Worm (Caenorhabditis elegans) whole organism, L3 larva: ENCODE measurements around the gene rpc-25.

ENCODE experiments used
- R02D3.7 ChIP-seq: fragments of 150-350 bp; optimal IDR thresholded peaks from 2 replicates; lab custom pipeline; 2014; ENCODE audit warnings: missing biosample characterization, missing genetic modification characterization
- ZK546.5 ChIP-seq: sonication (generic microtip); optimal IDR thresholded peaks from 2 replicates; lab custom pipeline; 2017; ENCODE audit warnings: missing biosample characterization, missing genetic modification characterization
- aly-2 ChIP-seq: fragments of 150-350 bp; optimal IDR thresholded peaks from 2 replicates; lab custom pipeline; 2014; ENCODE audit warnings: missing biosample characterization, missing genetic modification characterization
- ama-1 ChIP-seq: fragments of 150-350 bp; optimal IDR thresholded peaks from 2 replicates; lab custom pipeline; 2018
- ceh-16 ChIP-seq: sonication (generic microtip); optimal IDR thresholded peaks from 2 replicates; lab custom pipeline; 2017; ENCODE audit warnings: missing biosample characterization, missing genetic modification characterization
- ceh-82 ChIP-seq: fragments of 150-350 bp; optimal IDR thresholded peaks from 2 replicates; lab custom pipeline; 2014; ENCODE audit warnings: missing biosample characterization, missing genetic modification characterization
- ceh-9 ChIP-seq: sonication (generic microtip); optimal IDR thresholded peaks from 2 replicates; lab custom pipeline; 2018; ENCODE audit warnings: missing biosample characterization, missing genetic modification characterization
- daf-12 ChIP-seq: fragments of 150-350 bp; optimal IDR thresholded peaks from 2 replicates; lab custom pipeline; 2014; ENCODE audit warnings: missing biosample characterization, missing genetic modification reagents, missing genetic modification characterization
- egl-27 ChIP-seq: sonication (generic microtip); optimal IDR thresholded peaks from 4 replicates; lab custom pipeline; 2017; ENCODE audit warnings: missing biosample characterization, missing genetic modification reagents, missing genetic modification characterization
- egl-5 ChIP-seq: fragments of 150-350 bp; optimal IDR thresholded peaks from 2 replicates; lab custom pipeline; 2017; ENCODE audit warnings: missing biosample characterization, missing genetic modification reagents, missing genetic modification characterization, inconsistent platforms
- elt-1 ChIP-seq: fragments of 150-350 bp; optimal IDR thresholded peaks from 2 replicates; lab custom pipeline; 2014; ENCODE audit warnings: missing biosample characterization, missing genetic modification characterization
- elt-2 ChIP-seq: sonication (generic microtip); optimal IDR thresholded peaks from 2 replicates; lab custom pipeline; 2016; ENCODE audit warnings: missing genetic modification reagents, mild to moderate bottlenecking, missing genetic modification characterization, missing compliant biosample characterization
- elt-3 ChIP-seq, 3 experiments: fragments of 150-350 bp in 1 of 3; sonication (generic microtip) in 2 of 3; optimal IDR thresholded peaks; 2 replicates in 2 of 3; 4 replicates in 1 of 3; lab custom pipeline; 2014 to 2017; ENCODE audit warnings: missing biosample characterization in 3 of 3, missing genetic modification characterization in 3 of 3
- eor-1 ChIP-seq, 2 experiments: fragments of 150-350 bp; optimal IDR thresholded peaks; 2 replicates each; lab custom pipeline; 2014 to 2018; ENCODE audit warnings: missing biosample characterization in 2 of 2, missing genetic modification characterization in 2 of 2
- fkh-10 ChIP-seq: sonication (generic microtip); optimal IDR thresholded peaks from 2 replicates; lab custom pipeline; 2017; ENCODE audit warnings: missing biosample characterization, missing genetic modification reagents, missing genetic modification characterization
- fos-1 ChIP-seq: fragments of 150-350 bp; optimal IDR thresholded peaks from 2 replicates; lab custom pipeline; 2014; ENCODE audit warnings: missing biosample characterization, missing genetic modification characterization
- hmg-11 ChIP-seq: sonication (generic microtip); optimal IDR thresholded peaks from 2 replicates; lab custom pipeline; 2016; ENCODE audit warnings: missing genetic modification characterization, missing compliant biosample characterization
- jun-1 ChIP-seq: fragments of 150-350 bp; optimal IDR thresholded peaks from 2 replicates; lab custom pipeline; 2014; ENCODE audit warnings: missing biosample characterization, missing genetic modification reagents, missing genetic modification characterization
- lin-15B ChIP-seq: fragments of 150-350 bp; optimal IDR thresholded peaks from 2 replicates; lab custom pipeline; 2014; ENCODE audit warnings: missing biosample characterization, missing genetic modification characterization
- lin-39 ChIP-seq: fragments of 150-350 bp; optimal IDR thresholded peaks from 2 replicates; lab custom pipeline; 2018; ENCODE audit warnings: missing biosample characterization, missing genetic modification reagents, missing genetic modification characterization
- lsy-12 ChIP-seq: sonication (generic microtip); optimal IDR thresholded peaks from 2 replicates; lab custom pipeline; 2016; ENCODE audit warnings: mild to moderate bottlenecking, missing genetic modification characterization, missing compliant biosample characterization
- mdl-1 ChIP-seq: fragments of 150-350 bp; optimal IDR thresholded peaks from 2 replicates; lab custom pipeline; 2014; ENCODE audit warnings: missing biosample characterization, missing genetic modification characterization
- mml-1 ChIP-seq: fragments of 150-350 bp; sonication (generic microtip); optimal IDR thresholded peaks from 3 replicates; lab custom pipeline; 2014; ENCODE audit warnings: missing biosample characterization, missing genetic modification characterization
- nfya-1 ChIP-seq: sonication (generic microtip); optimal IDR thresholded peaks from 2 replicates; lab custom pipeline; 2017; ENCODE audit warnings: missing genetic modification characterization, mild to moderate bottlenecking, missing compliant biosample characterization, antibody characterized with exemption, moderate library complexity; ENCODE audit not compliant: insufficient read depth
- nhr-11 ChIP-seq: fragments of 150-350 bp; optimal IDR thresholded peaks from 2 replicates; lab custom pipeline; 2014; ENCODE audit warnings: missing biosample characterization, missing genetic modification characterization
- nhr-23 ChIP-seq: fragments of 150-350 bp; optimal IDR thresholded peaks from 2 replicates; lab custom pipeline; 2014; ENCODE audit warnings: missing biosample characterization, missing genetic modification reagents, missing genetic modification characterization
- nhr-25 ChIP-seq: sonication (generic microtip); optimal IDR thresholded peaks from 2 replicates; lab custom pipeline; 2017; ENCODE audit warnings: missing biosample characterization, missing genetic modification characterization
- nhr-28 ChIP-seq: fragments of 150-350 bp; optimal IDR thresholded peaks from 2 replicates; lab custom pipeline; 2014; ENCODE audit warnings: missing biosample characterization, missing genetic modification characterization
- nhr-43 ChIP-seq: sonication (generic microtip); optimal IDR thresholded peaks from 2 replicates; lab custom pipeline; 2016; ENCODE audit warnings: mild to moderate bottlenecking, missing genetic modification characterization, missing compliant biosample characterization; ENCODE audit not compliant: poor library complexity, severe bottlenecking
- nhr-77 ChIP-seq: fragments of 150-350 bp; optimal IDR thresholded peaks from 2 replicates; lab custom pipeline; 2014; ENCODE audit warnings: missing biosample characterization, missing genetic modification characterization
- pqm-1 ChIP-seq: fragments of 150-350 bp; optimal IDR thresholded peaks from 2 replicates; lab custom pipeline; 2017; ENCODE audit warnings: missing biosample characterization, missing genetic modification characterization, inconsistent platforms
- sea-2 ChIP-seq: fragments of 150-350 bp; sonication (generic microtip); optimal IDR thresholded peaks from 4 replicates; lab custom pipeline; 2014; ENCODE audit warnings: missing biosample characterization, missing genetic modification reagents, missing genetic modification characterization
- skn-1 ChIP-seq: fragments of 150-350 bp; optimal IDR thresholded peaks from 2 replicates; lab custom pipeline; 2014; ENCODE audit warnings: missing biosample characterization, missing genetic modification characterization
- snpc-4 ChIP-seq: fragments of 150-350 bp; optimal IDR thresholded peaks from 2 replicates; lab custom pipeline; 2014; ENCODE audit warnings: missing biosample characterization, missing genetic modification characterization
- tbx-2 ChIP-seq: sonication (generic microtip); optimal IDR thresholded peaks from 2 replicates; lab custom pipeline; 2016; ENCODE audit warnings: mild to moderate bottlenecking, missing genetic modification characterization, missing compliant biosample characterization
- unc-62 ChIP-seq: fragments of 150-350 bp; sonication (generic microtip); optimal IDR thresholded peaks from 4 replicates; lab custom pipeline; 2014; ENCODE audit warnings: missing biosample characterization, missing genetic modification reagents, missing genetic modification characterization
- zag-1 ChIP-seq: fragments of 150-350 bp; optimal IDR thresholded peaks from 2 replicates; lab custom pipeline; 2014; ENCODE audit warnings: missing biosample characterization, missing genetic modification characterization
- ztf-11 ChIP-seq: fragments of 150-350 bp; optimal IDR thresholded peaks from 2 replicates; lab custom pipeline; 2014; ENCODE audit warnings: missing biosample characterization, missing genetic modification characterization

The rpc-25 gene

ce11 chrV:10237959-10238444 is 31.6 kb upstream of the rpc-25 start:
- TF ChIP-seq nhr-11 (tag; lab: Kevin White, UChicago) (no peak), ama-1 (lab: Kevin White, UChicago) (peak; percentile 6), snpc-4 (tag; lab: Kevin White, UChicago) (no peak), elt-2 (tag; lab: Kevin White, UChicago) (no peak), lin-15B (tag; lab: Kevin White, UChicago) (no peak), fos-1 (tag; lab: Kevin White, UChicago) (no peak)

- TF ChIP-seq eor-1 (tag; optimal IDR thresholded peaks at IDR 0.05; lab: Kevin White, UChicago) (no peak), skn-1 (tag; lab: Kevin White, UChicago) (no peak), hmg-11 (tag; lab: Kevin White, UChicago) (no peak), egl-5 (tag; lab: Kevin White, UChicago) (no peak), unc-62 (GFP tag; lab: Kevin White, UChicago) (no peak), aly-2 (tag; lab: Kevin White, UChicago) (no peak), ama-1 (lab: Kevin White, UChicago) (no peak), lin-39 (tag; lab: Kevin White, UChicago) (no peak), elt-3 (tag; optimal IDR thresholded peaks at IDR 0.05; lab: Kevin White, UChicago) (no peak), nhr-23 (tag; lab: Kevin White, UChicago) (no peak), fkh-10 (no peak), egl-27 (tag; lab: Kevin White, UChicago) (no peak)
- TF ChIP-seq, all 47 proteins: peak for 0
Observed at ce11 chrV:10237171-10237570, 30.8 kb upstream of the rpc-25 start.

ce11 chrV:10233330-10233729 is 26.9 kb upstream of the rpc-25 start, which contains the start of gene str-182:
str-182 (minus strand) TSS chrV:10233430.
- TF ChIP-seq ztf-11 (tag; lab: Kevin White, UChicago) (no peak), pqm-1 (no peak), nhr-25 (tag; lab: Kevin White, UChicago) (no peak), zag-1 (tag; lab: Kevin White, UChicago) (no peak), ceh-16 (tag; lab: Kevin White, UChicago) (no peak), elt-1 (tag; lab: Kevin White, UChicago) (no peak)

ce11 chrV:10230932-10231331 is 24.5 kb upstream of the rpc-25 start, which contains the start of gene fipr-6:
fipr-6 (plus strand) TSS chrV:10231232.
- no peak for TF ChIP-seq lin-15B (tag; lab: Kevin White, UChicago)
- TF ChIP-seq skn-1 (tag; lab: Kevin White, UChicago), result no peak
- no peak for TF ChIP-seq pqm-1
- TF ChIP-seq ceh-16 (tag; lab: Kevin White, UChicago), result no peak
- TF ChIP-seq ceh-82 (tag; lab: Kevin White, UChicago), result no peak
- TF ChIP-seq hmg-11 (tag; lab: Kevin White, UChicago), result no peak
- TF ChIP-seq mdl-1 (tag; lab: Kevin White, UChicago), result no peak
- TF ChIP-seq fos-1 (tag; lab: Kevin White, UChicago), result no peak
- no peak for TF ChIP-seq jun-1 (tag; lab: Kevin White, UChicago)
- no peak for TF ChIP-seq egl-5 (tag; lab: Kevin White, UChicago)
- TF ChIP-seq sea-2 (GFP tag; lab: Kevin White, UChicago), result no peak
- TF ChIP-seq snpc-4 (tag; lab: Kevin White, UChicago), result no peak
- no peak for TF ChIP-seq tbx-2 (tag; lab: Kevin White, UChicago)
- TF ChIP-seq ceh-9 (tag; lab: Kevin White, UChicago), result no peak
- no peak for TF ChIP-seq ZK546.5 (tag; lab: Kevin White, UChicago)
- no peak for TF ChIP-seq fkh-10
- TF ChIP-seq nfya-1 (tag; lab: Kevin White, UChicago), result no peak

- TF ChIP-seq R02D3.7 (tag; lab: Kevin White, UChicago), result no peak
- TF ChIP-seq nhr-77 (tag; lab: Kevin White, UChicago), result no peak
- no peak for TF ChIP-seq hmg-11 (tag; lab: Kevin White, UChicago)
- TF ChIP-seq fos-1 (tag; lab: Kevin White, UChicago), result no peak
- no peak for TF ChIP-seq lsy-12 (tag; lab: Kevin White, UChicago)
- no peak for TF ChIP-seq egl-27 (tag; lab: Kevin White, UChicago)
- no peak for TF ChIP-seq ama-1 (lab: Kevin White, UChicago)
- no peak for TF ChIP-seq ztf-11 (tag; lab: Kevin White, UChicago)
- TF ChIP-seq mdl-1 (tag; lab: Kevin White, UChicago), result no peak
- no peak for TF ChIP-seq ceh-16 (tag; lab: Kevin White, UChicago)
- no peak for TF ChIP-seq nhr-43 (tag; lab: Kevin White, UChicago)
- no peak for TF ChIP-seq daf-12 (tag; lab: Kevin White, UChicago)
- no peak for TF ChIP-seq pqm-1
- TF ChIP-seq ZK546.5 (tag; lab: Kevin White, UChicago), result no peak
- no peak for TF ChIP-seq ceh-9 (tag; lab: Kevin White, UChicago)
- no peak for TF ChIP-seq nhr-11 (tag; lab: Kevin White, UChicago)
- no peak for TF ChIP-seq mml-1
- no peak for TF ChIP-seq nhr-28
- no peak for TF ChIP-seq nhr-25 (tag; lab: Kevin White, UChicago)
Observed at ce11 chrV:10229222-10229879, 22.9 kb upstream of the rpc-25 start, which contains the start of the genes pyt-1 and fipr-7. pyt-1 (minus strand) TSS chrV:10229322. fipr-7 (plus strand) TSS chrV:10229829.
